Worm (Caenorhabditis elegans): ENCODE data around the gene Y52E8A.2.

ce11 chrII:4321766-4322165 is 1.1 kb downstream of the Y52E8A.2 start, which contains the start of gene Y52E8A.1:
- TF ChIP-seq ZK546.5 (tag; optimal IDR thresholded peaks at IDR 0.05) (no peak), nhr-237 (tag; optimal IDR thresholded peaks at IDR 0.05) (no peak), zag-1 (tag; optimal IDR thresholded peaks at IDR 0.05) (no peak), ama-1 (optimal IDR thresholded peaks at IDR 0.05) (no peak), dmd-4 (tag; optimal IDR thresholded peaks at IDR 0.05) (no peak), lin-39 (tag; optimal IDR thresholded peaks at IDR 0.05) (no peak), ceh-82 (tag; optimal IDR thresholded peaks at IDR 0.05) (no peak), nhr-6 (tag; optimal IDR thresholded peaks at IDR 0.05) (no peak)

Data from whole organism, L2 larva.